Fruit fly (Drosophila melanogaster): ENCODE data around the gene CG17991.

CG17991 gene

dm6 chr3R:27288202-27289135 lies 47.4 kb downstream of the CG17991 start, which contains the start of the genes bigmax and Hmu (continued):
- TF ChIP-seq esg (GFP tag; conservative IDR thresholded peaks at IDR 0.05) (peak; percentile 61), CG18262 (tag; optimal IDR thresholded peaks at IDR 0.05) (peak; percentile 70), CG8290 (GFP tag; optimal IDR thresholded peaks at IDR 0.05) (peak; percentile 77), CG8290 (tag; optimal IDR thresholded peaks at IDR 0.05) (peak in 1 of 2 experiments; percentile 93), Hr3 (GFP tag; optimal IDR thresholded peaks at IDR 0.05) (peak; percentile 84), CG43689 (GFP tag; IDR thresholded peaks at IDR 0.05) (peak; percentile 42; the same call in 1 of the 2 replicates), org-1 (GFP tag; optimal IDR thresholded peaks at IDR 0.05) (no peak), gcm (GFP tag; optimal IDR thresholded peaks at IDR 0.05) (peak; percentile 62), Optix (GFP tag; IDR thresholded peaks at IDR 0.05) (peak; percentile 74; the same call in 2 of the 3 replicates), unc-4 (GFP tag; IDR thresholded peaks at IDR 0.05; ENCODE audit: partially characterized antibody) (peak; percentile 98), Mes4 (GFP tag; optimal IDR thresholded peaks at IDR 0.05) (peak; percentile 66), ato (GFP tag; IDR thresholded peaks at IDR 0.05; ENCODE audit: partially characterized antibody) (peak; percentile 51; the same call in 1 of the 2 replicates), zf30C (GFP tag; optimal IDR thresholded peaks at IDR 0.05) (no peak), CG13424 (tag; optimal IDR thresholded peaks at IDR 0.05) (peak; percentile 86), tup (GFP tag; optimal IDR thresholded peaks at IDR 0.05) (peak; percentile 16), CG1233 (GFP tag; optimal IDR thresholded peaks at IDR 0.05) (peak; percentile 39), Hand (GFP tag; optimal IDR thresholded peaks at IDR 0.05) (peak; percentile 17), HmgZ (tag; optimal IDR thresholded peaks at IDR 0.05) (peak; percentile 89), Camta (GFP tag; optimal IDR thresholded peaks at IDR 0.05) (peak; percentile 80), Oli (tag; optimal IDR thresholded peaks at IDR 0.05) (peak; percentile 68), CG12155 (GFP tag; optimal IDR thresholded peaks at IDR 0.05) (peak; percentile 86), fu2 (GFP tag; optimal IDR thresholded peaks at IDR 0.05) (peak; percentile 87), CG14014 (GFP tag; IDR thresholded peaks at IDR 0.05) (peak; percentile 77), odd (GFP tag; optimal IDR thresholded peaks at IDR 0.05) (peak; percentile 36), CG33213 (GFP tag; optimal IDR thresholded peaks at IDR 0.05) (peak; percentile 86), CG9817 (tag; optimal IDR thresholded peaks at IDR 0.05) (peak; percentile 88), Asciz (GFP tag; optimal IDR thresholded peaks at IDR 0.05) (peak; percentile 36), Hmr (GFP tag; optimal IDR thresholded peaks at IDR 0.05) (peak; percentile 90), CG11093 (GFP tag; IDR thresholded peaks at IDR 0.05) (peak; percentile 67; the same call in 1 of the 3 replicates), HLHmδ (GFP tag; optimal IDR thresholded peaks at IDR 0.05) (no peak), sna (GFP tag; IDR thresholded peaks at IDR 0.05; ENCODE audit: partially characterized antibody) (peak; percentile 97), CG9797 (GFP tag; optimal IDR thresholded peaks at IDR 0.05) (peak; percentile 95), disco-r (GFP tag; optimal IDR thresholded peaks at IDR 0.05) (peak; percentile 61), Aef1 (GFP tag; IDR thresholded peaks at IDR 0.05) (peak; percentile 80), CG6272 (GFP tag; IDR thresholded peaks at IDR 0.05) (peak; percentile 80), pho (GFP tag; optimal IDR thresholded peaks at IDR 0.05) (peak; percentile 93), CG11247 (GFP tag; IDR thresholded peaks at IDR 0.05) (peak; percentile 80), CG3995 (GFP tag; optimal IDR thresholded peaks at IDR 0.05) (peak; percentile 46), grau (tag; optimal IDR thresholded peaks at IDR 0.05) (peak; percentile 85), CG11695 (GFP tag; IDR thresholded peaks at IDR 0.05) (peak; percentile 78; the same call in 2 of the 3 replicates), CG6689 (GFP tag; IDR thresholded peaks at IDR 0.05) (peak; percentile 79), CG18619 (GFP tag; optimal IDR thresholded peaks at IDR 0.05) (peak; percentile 73), CG17829 (tag; optimal IDR thresholded peaks at IDR 0.05) (peak; percentile 88), CG15601 (tag; optimal IDR thresholded peaks at IDR 0.05) (peak; percentile 86), ranshi (GFP tag; IDR thresholded peaks at IDR 0.05) (peak; percentile 90), CG8765 (GFP tag; IDR thresholded peaks at IDR 0.05) (peak; percentile 65), BtbVII (GFP tag; optimal IDR thresholded peaks at IDR 0.05) (peak; percentile 27), MTF-1 (GFP tag; optimal IDR thresholded peaks at IDR 0.05; ENCODE audit: borderline replicate concordance) (peak; percentile 20)
